Fruit fly (Drosophila melanogaster) whole organism, embryonic: ENCODE measurements around the gene Cpr65Av.

ENCODE experiments used
- Atf3 ChIP-seq: fragments of 200-800 bp; sonication (Bioruptor generic); optimal IDR thresholded peaks from 3 replicates; lab custom pipeline; 2016; ENCODE audit warnings: missing biosample characterization, missing genetic modification characterization
- Blimp-1 ChIP-seq: fragments of 200-800 bp; sonication (Bioruptor generic); optimal IDR thresholded peaks from 3 replicates; lab custom pipeline; 2018; ENCODE audit warnings: missing biosample characterization, missing genetic modification characterization, mild to moderate bottlenecking, moderate library complexity, missing genetic modification reagents
- CG10979 ChIP-seq: fragments of 200-800 bp; sonication (Bioruptor generic); optimal IDR thresholded peaks from 2 replicates; lab custom pipeline; 2018; ENCODE audit warnings: missing biosample characterization, mild to moderate bottlenecking, missing genetic modification characterization, moderate library complexity
- CG11085 ChIP-seq: fragments of 200-800 bp; sonication (Bioruptor generic); IDR thresholded peaks from 2 replicates; pipeline ENCODE4 v1.3.6; 2022; ENCODE audit warnings: missing biosample characterization, missing genetic modification characterization
- CG14441 ChIP-seq: fragments of 200-800 bp; sonication (Bioruptor generic); IDR thresholded peaks from 2 replicates; pipeline ENCODE4 v1.3.6; 2022; ENCODE audit warnings: missing biosample characterization, missing genetic modification characterization
- CG15696 ChIP-seq: fragments of 200-800 bp; sonication (Bioruptor generic); optimal IDR thresholded peaks from 2 replicates; lab custom pipeline; 2019; ENCODE audit warnings: missing biosample characterization, mild to moderate bottlenecking, missing genetic modification characterization, moderate library complexity
- CG1647 ChIP-seq: fragments of 200-800 bp; sonication (Bioruptor generic); optimal IDR thresholded peaks from 3 replicates; lab custom pipeline; 2016; ENCODE audit warnings: missing biosample characterization, missing genetic modification characterization
- CG16813 ChIP-seq: fragments of 200-800 bp; sonication (Bioruptor generic); IDR thresholded peaks from 3 replicates; pipeline ENCODE4 v1.3.6; 2022; ENCODE audit warnings: missing biosample characterization, missing genetic modification characterization; ENCODE audit not compliant: partially characterized antibody
- CG16815 ChIP-seq: fragments of 200-800 bp; sonication (Bioruptor generic); optimal IDR thresholded peaks from 3 replicates; lab custom pipeline; 2017; ENCODE audit warnings: missing biosample characterization, mild to moderate bottlenecking, missing genetic modification characterization
- CG17568 ChIP-seq: fragments of 200-800 bp; sonication (Bioruptor generic); optimal IDR thresholded peaks from 2 replicates; lab custom pipeline; 2018; ENCODE audit warnings: missing biosample characterization, mild to moderate bottlenecking, missing genetic modification characterization, moderate library complexity
- CG2678 ChIP-seq: fragments of 200-800 bp; sonication (Bioruptor generic); optimal IDR thresholded peaks from 3 replicates; lab custom pipeline; 2019; ENCODE audit warnings: missing biosample characterization, mild to moderate bottlenecking, missing genetic modification characterization, moderate library complexity
- CG2712 ChIP-seq: fragments of 200-800 bp; optimal IDR thresholded peaks from 3 replicates; lab custom pipeline; 2019; ENCODE audit warnings: missing biosample characterization, mild to moderate bottlenecking, missing genetic modification characterization, moderate library complexity
- CG30403 ChIP-seq: fragments of 200-800 bp; sonication (Bioruptor generic); optimal IDR thresholded peaks from 3 replicates; lab custom pipeline; 2016; ENCODE audit warnings: missing biosample characterization, missing genetic modification characterization
- CG4282 ChIP-seq: fragments of 200-800 bp; sonication (Bioruptor generic); optimal IDR thresholded peaks from 2 replicates; lab custom pipeline; 2016; ENCODE audit warnings: missing biosample characterization, missing genetic modification characterization
- CG4328 ChIP-seq: fragments of 200-800 bp; sonication (Bioruptor generic); optimal IDR thresholded peaks from 3 replicates; lab custom pipeline; 2017; ENCODE audit warnings: missing biosample characterization, missing genetic modification reagents, missing genetic modification characterization
- CG43689 ChIP-seq: fragments of 200-800 bp; sonication (Bioruptor generic); IDR thresholded peaks from 2 replicates; pipeline ENCODE4 v1.3.6; 2022; ENCODE audit warnings: missing biosample characterization, missing genetic modification characterization
- CG6254 ChIP-seq: fragments of 200-800 bp; sonication (Bioruptor generic); optimal IDR thresholded peaks from 3 replicates; lab custom pipeline; 2017; ENCODE audit warnings: mild to moderate bottlenecking, missing biosample characterization, missing genetic modification reagents, missing genetic modification characterization
- CG6854 ChIP-seq: fragments of 200-800 bp; sonication (Bioruptor generic); optimal IDR thresholded peaks from 3 replicates; lab custom pipeline; 2017; ENCODE audit warnings: missing biosample characterization, mild to moderate bottlenecking, missing genetic modification characterization
- CG8478 ChIP-seq: fragments of >200 bp; optimal IDR thresholded peaks from 2 replicates; lab custom pipeline; 2018
- CG9609 ChIP-seq: fragments of 200-800 bp; sonication (Bioruptor generic); optimal IDR thresholded peaks from 3 replicates; lab custom pipeline; 2016; ENCODE audit warnings: missing biosample characterization, missing genetic modification characterization
- CG9876 ChIP-seq: fragments of 200-800 bp; sonication (Bioruptor generic); optimal IDR thresholded peaks from 2 replicates; lab custom pipeline; 2016; ENCODE audit warnings: missing biosample characterization, missing genetic modification characterization
- Dll ChIP-seq: fragments of 200-800 bp; sonication (Bioruptor generic); IDR thresholded peaks from 4 replicates; pipeline ENCODE4 v1.3.6; 2022; ENCODE audit warnings: missing biosample characterization, missing genetic modification characterization; ENCODE audit not compliant: partially characterized antibody
- Doc2 ChIP-seq: fragments of 200-800 bp; sonication (Bioruptor generic); IDR thresholded peaks from 2 replicates; pipeline ENCODE4 v1.3.6; 2022; ENCODE audit warnings: missing biosample characterization, missing genetic modification characterization
- Drgx ChIP-seq: fragments of 200-800 bp; sonication (Bioruptor generic); IDR thresholded peaks from 2 replicates; pipeline ENCODE4 v1.3.6; 2022; ENCODE audit warnings: missing biosample characterization, missing genetic modification characterization
- Fer2 ChIP-seq: fragments of 200-800 bp; sonication (Bioruptor generic); optimal IDR thresholded peaks from 2 replicates; lab custom pipeline; 2018; ENCODE audit warnings: missing biosample characterization, mild to moderate bottlenecking, missing genetic modification characterization, moderate library complexity
- GATAe ChIP-seq: fragments of 200-800 bp; sonication (Bioruptor generic); conservative IDR thresholded peaks from 2 replicates; pipeline ENCODE4 v1.3.6; 2022; ENCODE audit warnings: missing biosample characterization, missing genetic modification characterization
- Gsc ChIP-seq: fragments of 200-800 bp; sonication (Bioruptor generic); IDR thresholded peaks from 2 replicates; pipeline ENCODE4 v1.3.6; 2022; ENCODE audit warnings: missing biosample characterization, missing genetic modification characterization
- Hr78 ChIP-seq, 2 experiments: fragments of 200-800 bp in 1 of 2; fragments of >200 bp in 1 of 2; sonication (Bioruptor generic) in 1 of 2; optimal IDR thresholded peaks; 2 replicates each; lab custom pipeline; 2017 to 2019; ENCODE audit warnings: missing biosample characterization in 2 of 2, missing genetic modification characterization in 2 of 2, mild to moderate bottlenecking in 1 of 2, moderate library complexity in 1 of 2
- Med ChIP-seq: fragments of 200-800 bp; sonication (Bioruptor generic); peaks from one replicate; lab custom pipeline; 2016; ENCODE audit warnings: missing biosample characterization, missing genetic modification characterization, mild to moderate bottlenecking, inconsistent platforms, moderate library complexity
- NFAT ChIP-seq: fragments of 200-800 bp; sonication (Bioruptor generic); IDR thresholded peaks from 2 replicates; pipeline ENCODE4 v1.3.6; 2022; ENCODE audit warnings: missing biosample characterization, missing genetic modification characterization
- Nf-YA ChIP-seq: fragments of 200-800 bp; sonication (Bioruptor generic); IDR thresholded peaks from 2 replicates; pipeline ENCODE4 v1.3.6; 2022; ENCODE audit warnings: missing biosample characterization, missing genetic modification characterization
- aop ChIP-seq: fragments of 200-800 bp; sonication (Bioruptor generic); IDR thresholded peaks from 2 replicates; pipeline ENCODE4 v1.3.6; 2022; ENCODE audit warnings: missing biosample characterization, missing genetic modification characterization
- ap ChIP-seq: fragments of 200-800 bp; sonication (Bioruptor generic); IDR thresholded peaks from 2 replicates; pipeline ENCODE4 v1.3.6; 2022; ENCODE audit warnings: missing biosample characterization, missing genetic modification characterization
- disco-r ChIP-seq: fragments of 200-800 bp; sonication (Bioruptor generic); optimal IDR thresholded peaks from 2 replicates; lab custom pipeline; 2016; ENCODE audit warnings: missing biosample characterization, missing genetic modification characterization
- dm ChIP-seq: fragments of 200-800 bp; sonication (Bioruptor generic); optimal IDR thresholded peaks from 3 replicates; lab custom pipeline; 2016; ENCODE audit warnings: missing biosample characterization, missing genetic modification characterization
- dmrt11E ChIP-seq: fragments of 200-800 bp; sonication (Bioruptor generic); optimal IDR thresholded peaks from 3 replicates; lab custom pipeline; 2018; ENCODE audit warnings: missing biosample characterization, mild to moderate bottlenecking, missing genetic modification characterization, moderate library complexity
- gce ChIP-seq: fragments of 200-800 bp; sonication (Bioruptor generic); IDR thresholded peaks from 3 replicates; pipeline ENCODE4 v1.3.6; 2022; ENCODE audit warnings: missing biosample characterization, missing genetic modification characterization
- grau ChIP-seq: fragments of 200-800 bp; optimal IDR thresholded peaks from 3 replicates; lab custom pipeline; 2019; ENCODE audit warnings: missing biosample characterization, mild to moderate bottlenecking, missing genetic modification characterization, moderate library complexity
- inv ChIP-seq: fragments of 200-800 bp; sonication (Bioruptor generic); IDR thresholded peaks from 2 replicates; pipeline ENCODE4 v1.3.6; 2022; ENCODE audit warnings: missing biosample characterization, missing genetic modification characterization; ENCODE audit not compliant: partially characterized antibody
- lola ChIP-seq, 3 experiments: fragments of >200 bp in 2 of 3; fragments of 200-800 bp in 1 of 3; sonication (Bioruptor generic) in 1 of 3; optimal IDR thresholded peaks; 2 replicates each; lab custom pipeline; 2017 to 2019; ENCODE audit warnings: missing biosample characterization in 3 of 3, missing genetic modification characterization in 3 of 3, mild to moderate bottlenecking in 1 of 3, moderate library complexity in 1 of 3
- luna ChIP-seq: fragments of 200-800 bp; sonication (Bioruptor generic); optimal IDR thresholded peaks from 2 replicates; lab custom pipeline; 2016; ENCODE audit warnings: missing biosample characterization, missing genetic modification characterization
- nerfin-2 ChIP-seq: fragments of 200-800 bp; sonication (Bioruptor generic); IDR thresholded peaks from 2 replicates; pipeline ENCODE4 v1.3.6; 2022; ENCODE audit warnings: missing biosample characterization, missing genetic modification characterization; ENCODE audit not compliant: partially characterized antibody
- nmo ChIP-seq: fragments of 200-800 bp; sonication (Bioruptor generic); optimal IDR thresholded peaks from 2 replicates; lab custom pipeline; 2018; ENCODE audit warnings: missing biosample characterization, mild to moderate bottlenecking, missing genetic modification characterization, moderate library complexity
- phol ChIP-seq: fragments of 200-800 bp; sonication (Bioruptor generic); optimal IDR thresholded peaks from 3 replicates; lab custom pipeline; 2018; ENCODE audit warnings: missing biosample characterization, mild to moderate bottlenecking, missing genetic modification characterization, moderate library complexity
- sens ChIP-seq: fragments of 200-800 bp; sonication (Bioruptor generic); peaks from one replicate; lab custom pipeline; 2016; ENCODE audit warnings: missing biosample characterization, missing genetic modification characterization
- slbo ChIP-seq: fragments of 200-800 bp; sonication (Bioruptor generic); IDR thresholded peaks from 2 replicates; pipeline ENCODE4 v1.3.6; 2022; ENCODE audit warnings: missing biosample characterization, missing genetic modification characterization
- twi ChIP-seq: fragments of 200-800 bp; optimal IDR thresholded peaks from 2 replicates; lab custom pipeline; 2019; ENCODE audit warnings: missing biosample characterization, mild to moderate bottlenecking, missing genetic modification characterization, moderate library complexity

Cpr65Av gene

dm6 chr3L:6159863-6160262 lies 20.1 kb upstream of the Cpr65Av start (continued):
- TF ChIP-seq Med (GFP tag; lab: Kevin White, UChicago) (no peak), Hr78 (GFP tag; optimal IDR thresholded peaks at IDR 0.05; lab: Kevin White, UChicago) (no peak), CG6254 (GFP tag; lab: Kevin White, UChicago) (no peak), CG9876 (GFP tag; lab: Kevin White, UChicago) (no peak), CG43689 (GFP tag; lab: Robert Waterston, UW) (no peak), CG16813 (GFP tag; lab: Robert Waterston, UW) (no peak), gce (GFP tag; lab: Robert Waterston, UW) (no peak), Drgx (GFP tag; lab: Robert Waterston, UW) (no peak), CG15696 (tag; lab: Kevin White, UChicago) (peak; percentile 16), Nf-YA (no peak), Gsc (GFP tag; lab: Robert Waterston, UW) (no peak), CG9609 (GFP tag; lab: Kevin White, UChicago) (no peak), nerfin-2 (no peak), twi (tag; lab: Kevin White, UChicago) (no peak), CG1647 (GFP tag; lab: Kevin White, UChicago) (no peak), CG14441 (GFP tag; lab: Robert Waterston, UW) (no peak), luna (GFP tag; lab: Kevin White, UChicago) (no peak), Atf3 (no peak), CG16815 (GFP tag; lab: Kevin White, UChicago) (no peak), Doc2 (GFP tag; lab: Robert Waterston, UW) (no peak), phol (tag; lab: Kevin White, UChicago) (peak; percentile 39), CG2712 (peak; percentile 65), sens (GFP tag; lab: Kevin White, UChicago) (peak; percentile 55), CG17568 (GFP tag; lab: Kevin White, UChicago) (no peak), dmrt11E (tag; lab: Kevin White, UChicago) (peak; percentile 64), lola (GFP tag; optimal IDR thresholded peaks at IDR 0.05; lab: Kevin White, UChicago) (peak in 1 of 3 experiments; percentile 62), CG10979 (tag; lab: Kevin White, UChicago) (peak; percentile 68), CG30403 (GFP tag; lab: Kevin White, UChicago) (peak; percentile 1), Dll (GFP tag; lab: Robert Waterston, UW) (no peak), grau (tag; lab: Kevin White, UChicago) (peak; percentile 23)
- TF ChIP-seq, all 482 proteins: peak for 38

DNA sequence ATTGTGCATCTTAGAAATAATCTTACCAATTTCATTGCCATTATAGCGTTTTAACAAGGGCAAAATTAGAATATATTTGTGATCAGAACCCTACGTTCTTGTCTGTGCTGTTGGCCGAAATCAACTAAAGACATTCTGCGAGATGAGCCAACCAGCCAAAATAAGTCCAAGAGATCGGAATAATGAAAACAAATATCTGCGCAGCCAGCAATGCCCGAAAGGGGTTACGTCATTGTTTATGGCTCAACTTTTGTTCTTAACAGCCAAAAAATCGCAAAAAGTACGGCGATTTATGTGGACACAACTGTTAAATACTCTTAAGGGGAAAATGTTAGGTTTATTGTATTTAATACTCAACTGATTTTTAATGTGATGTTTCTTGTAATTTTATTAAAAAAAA lies 18.8 kb upstream of the Cpr65Av start, which contains the start of gene Cpr65Ay:
Gene Cpr65Ay, minus strand, starts transcription at position 101 of the 400 bp plus-strand sequence.
- TF ChIP-seq disco-r (GFP tag; lab: Kevin White, UChicago) (no peak), slbo (GFP tag; lab: Robert Waterston, UW) (0 out of 2 replicates have a peak, but pooled peaks have one; percentile 13)

dm6 chr3L:6157327-6158032 lies 17.7 kb upstream of the Cpr65Av start, which contains the start of gene CG13297:
CG13297 (minus strand) TSS chr3L:6157377.
- no peak for TF ChIP-seq CG8478 (lab: Kevin White, UChicago)
- no peak for TF ChIP-seq GATAe (GFP tag; lab: Robert Waterston, UW)
- no peak for TF ChIP-seq CG9609 (GFP tag; lab: Kevin White, UChicago)
- TF ChIP-seq CG11085 (GFP tag; lab: Robert Waterston, UW), result no peak
- no peak for TF ChIP-seq dm (GFP tag; lab: Kevin White, UChicago)
- no peak for TF ChIP-seq inv (GFP tag; lab: Robert Waterston, UW)
- no peak for TF ChIP-seq CG4282 (GFP tag; lab: Kevin White, UChicago)
- TF ChIP-seq nmo (GFP tag; lab: Kevin White, UChicago), result peak; percentile 66
- no peak for TF ChIP-seq Fer2 (tag; lab: Kevin White, UChicago)
- 0 out of 2 replicates have a peak, but pooled peaks have one; percentile 14 for TF ChIP-seq ap (GFP tag; lab: Robert Waterston, UW)
- no peak for TF ChIP-seq NFAT (GFP tag; lab: Robert Waterston, UW)
- TF ChIP-seq CG6854 (GFP tag; lab: Kevin White, UChicago), result no peak
- no peak for TF ChIP-seq aop (GFP tag; lab: Robert Waterston, UW)
- TF ChIP-seq Blimp-1 (GFP tag; lab: Kevin White, UChicago), result peak; percentile 54
- TF ChIP-seq CG2678 (tag; lab: Kevin White, UChicago), result peak; percentile 79
- TF ChIP-seq Gsc (GFP tag; lab: Robert Waterston, UW), result no peak
- no peak for TF ChIP-seq disco-r (GFP tag; lab: Kevin White, UChicago)
- no peak for TF ChIP-seq CG4328 (GFP tag; lab: Kevin White, UChicago)
